Worm (Caenorhabditis elegans): ENCODE data around the gene C50B8.5.

ce11 chrV:13563841-13564240, 16.9 kb upstream of the C50B8.5 start, which contains the start of gene grl-17:
- TF ChIP-seq him-1 (tag; optimal IDR thresholded peaks at IDR 0.05) (no peak), dao-5 (tag; optimal IDR thresholded peaks at IDR 0.05) (no peak), W03F9.2 (tag; optimal IDR thresholded peaks at IDR 0.05) (no peak)
